Worm (Caenorhabditis elegans): ENCODE measurements around the gene T09F3.4.

T09F3.4 gene

DNA sequence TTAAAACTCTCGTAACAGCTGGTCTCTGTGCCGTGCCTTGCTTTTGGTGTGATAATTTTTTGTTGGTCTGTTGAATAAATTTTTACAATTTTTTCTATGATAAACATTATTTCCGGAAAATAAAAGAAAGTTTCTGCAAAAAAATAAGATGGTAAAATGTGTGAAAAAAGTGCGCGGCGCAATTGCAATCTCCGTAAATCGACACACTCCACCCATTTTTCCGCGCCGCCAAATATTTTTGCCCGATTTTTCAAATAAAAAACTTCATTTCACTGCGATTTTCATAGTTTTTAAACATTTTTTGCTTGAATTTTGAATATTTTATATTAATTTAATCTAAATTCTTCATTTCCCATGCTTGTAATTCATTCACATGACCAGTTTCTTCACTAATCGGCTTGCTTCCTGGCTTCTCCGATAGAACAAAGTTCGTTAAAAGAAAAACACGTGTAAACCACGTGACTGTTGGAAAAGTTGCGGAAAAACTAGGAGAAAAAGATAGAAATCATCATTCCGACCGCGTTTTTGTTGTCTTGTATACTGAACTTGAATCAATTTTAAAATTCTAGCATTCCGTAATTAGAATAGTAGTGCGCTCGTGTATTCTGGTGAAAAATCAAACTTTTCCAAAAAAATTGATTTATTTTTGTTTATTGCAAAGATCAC, 7.3 kb upstream of the T09F3.4 start (continued):
- TF ChIP-seq tbx-7 (tag; optimal IDR thresholded peaks at IDR 0.05) = no peak
- TF ChIP-seq pha-2 (tag; optimal IDR thresholded peaks at IDR 0.05) = peak; percentile 61
- TF ChIP-seq ceh-24 (tag; optimal IDR thresholded peaks at IDR 0.05) = no peak
- TF ChIP-seq hlh-13 (GFP tag; optimal IDR thresholded peaks at IDR 0.05) = no peak
- TF ChIP-seq eyg-1 (tag; optimal IDR thresholded peaks at IDR 0.05) = peak; percentile 12
- no peak for TF ChIP-seq nhr-11 (tag; optimal IDR thresholded peaks at IDR 0.05)
- TF ChIP-seq K09A11.1 (tag; optimal IDR thresholded peaks at IDR 0.05; ENCODE audit: insufficient read depth) = peak; percentile 58
- TF ChIP-seq Y22D7AL.16 (tag; optimal IDR thresholded peaks at IDR 0.05) = peak; percentile 50
- peak; percentile 10 for TF ChIP-seq pros-1 (tag; optimal IDR thresholded peaks at IDR 0.05)
- TF ChIP-seq ceh-9 (tag; optimal IDR thresholded peaks at IDR 0.05) = no peak
- TF ChIP-seq nhr-232 (tag; optimal IDR thresholded peaks at IDR 0.05) = peak; percentile 54
- TF ChIP-seq ceh-19 (GFP tag; optimal IDR thresholded peaks at IDR 0.05) = peak; percentile 55
- TF ChIP-seq rnt-1 (tag; optimal IDR thresholded peaks at IDR 0.05) = no peak
- TF ChIP-seq mec-3 (tag; optimal IDR thresholded peaks at IDR 0.05; ENCODE audit: borderline replicate concordance) = no peak
- TF ChIP-seq madf-2 (tag; optimal IDR thresholded peaks at IDR 0.05) = peak; percentile 34
- TF ChIP-seq K02D7.2 (tag; optimal IDR thresholded peaks at IDR 0.05) = peak; percentile 1
- TF ChIP-seq zip-5 (tag; optimal IDR thresholded peaks at IDR 0.05) = peak; percentile 40

DNA sequence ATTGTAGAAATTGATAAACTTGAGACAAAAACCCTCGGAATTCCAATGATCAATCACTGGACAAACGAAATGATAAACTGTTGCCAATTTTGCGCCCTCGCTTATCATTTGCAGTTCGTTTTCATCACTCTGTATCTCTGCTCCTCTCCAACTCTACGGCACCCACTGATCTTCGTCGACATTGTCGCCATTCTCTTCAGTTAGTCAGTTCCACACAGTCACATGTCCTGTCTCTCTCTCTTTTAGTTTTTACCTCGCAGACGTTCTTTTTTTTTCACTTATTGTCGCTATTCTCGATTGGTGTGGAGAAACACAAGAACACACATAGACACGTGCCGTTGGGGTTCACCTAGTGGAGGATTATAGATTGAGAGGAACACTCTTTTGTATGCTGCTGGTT, 6.5 kb upstream of the T09F3.4 start:
- TF ChIP-seq hlh-13 (GFP tag; optimal IDR thresholded peaks at IDR 0.05) (no peak), pag-3 (tag; optimal IDR thresholded peaks at IDR 0.05; ENCODE audit: borderline replicate concordance) (no peak), elt-2 (tag; optimal IDR thresholded peaks at IDR 0.05) (peak; percentile 37), sox-2 (GFP tag; IDR thresholded peaks at IDR 0.05) (no peak), C38D4.7 (GFP tag; optimal IDR thresholded peaks at IDR 0.05) (no peak), hlh-30 (tag; optimal IDR thresholded peaks at IDR 0.05; ENCODE audit: insufficient read depth) (peak; percentile 52)

DNA sequence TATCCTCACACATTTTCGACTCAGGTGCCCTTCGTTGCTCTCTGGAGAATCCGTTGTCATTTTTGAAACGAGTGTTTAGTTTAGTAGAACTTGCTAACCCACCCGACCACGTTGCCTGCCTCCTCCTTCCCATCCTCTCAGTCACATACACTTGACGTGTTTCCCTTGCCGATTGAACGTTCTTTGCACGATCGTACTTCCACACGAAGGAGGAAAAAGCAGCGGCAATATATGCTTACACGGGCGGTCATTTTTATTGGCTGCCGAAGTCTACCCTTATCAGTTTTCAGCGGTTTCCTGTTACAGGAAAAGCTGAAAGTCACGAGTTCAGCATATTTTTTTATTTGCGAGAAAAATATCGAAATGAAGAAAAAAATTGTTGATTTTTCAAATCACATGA, 5.7 kb upstream of the T09F3.4 start:
- TF ChIP-seq tbx-2 (tag; optimal IDR thresholded peaks at IDR 0.05) (peak; percentile 9), ceh-9 (tag; optimal IDR thresholded peaks at IDR 0.05) (no peak)

DNA sequence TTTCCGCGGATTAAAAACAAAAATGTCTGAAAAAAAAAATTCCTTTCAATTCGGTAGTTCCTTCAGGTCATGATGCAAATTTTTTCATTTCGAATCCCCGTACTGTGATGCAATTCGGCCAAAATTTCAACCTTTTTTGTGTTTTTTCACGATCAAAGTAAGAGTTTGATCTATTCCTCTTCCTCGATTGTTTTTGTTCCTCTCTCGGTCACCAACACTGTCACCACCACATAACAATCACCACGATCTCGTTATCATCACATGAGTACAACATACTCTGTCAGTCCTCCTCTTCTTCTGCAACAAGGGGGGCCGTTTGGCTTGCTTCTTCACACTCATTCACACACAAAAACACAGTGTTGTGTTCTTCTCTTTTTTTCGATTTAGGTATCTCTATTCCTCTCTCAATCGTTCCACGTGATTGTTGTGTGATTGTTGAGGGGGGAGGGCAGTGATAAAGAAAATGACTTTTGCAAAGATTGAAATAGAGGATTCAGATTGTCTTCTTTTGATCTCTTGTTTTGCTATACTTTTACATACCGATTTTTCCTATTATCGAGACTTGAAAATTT, 5.2 kb upstream of the T09F3.4 start:
- TF ChIP-seq elt-2 (tag; optimal IDR thresholded peaks at IDR 0.05) (peak; percentile 1), ceh-31 (tag; optimal IDR thresholded peaks at IDR 0.05) (no peak), nhr-232 (tag; optimal IDR thresholded peaks at IDR 0.05) (no peak), pros-1 (tag; optimal IDR thresholded peaks at IDR 0.05) (no peak)

DNA sequence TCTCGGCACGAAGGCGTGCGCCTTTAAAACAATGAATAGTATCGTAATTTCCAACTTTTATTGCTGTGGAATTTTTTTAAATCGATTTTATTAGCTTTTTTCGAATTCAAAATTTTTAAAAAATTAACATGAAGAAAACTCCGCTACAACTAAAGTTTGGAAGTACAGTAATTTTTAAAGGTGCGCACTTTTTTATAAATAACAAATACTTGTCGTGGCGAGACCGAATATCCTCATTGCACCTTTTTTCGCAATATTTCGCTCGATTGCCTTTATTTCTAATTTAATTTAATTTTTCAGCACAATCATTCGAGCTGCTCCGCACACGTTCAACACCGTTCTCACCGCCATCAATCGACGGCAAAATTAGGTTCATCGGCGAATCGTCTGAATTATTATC, 4.7 kb upstream of the T09F3.4 start, which contains the start of the genes T09F3.2 and T09F3.7:
Gene T09F3.2 (plus strand): TSS at position 301 of the 400 bp plus-strand sequence.
Gene T09F3.7 (plus strand): TSS at position 315 of the 400 bp plus-strand sequence.
- TF ChIP-seq ttx-3 (tag; optimal IDR thresholded peaks at IDR 0.05) = no peak
- no peak for TF ChIP-seq pha-2 (tag; optimal IDR thresholded peaks at IDR 0.05)
- TF ChIP-seq gmeb-2 (tag; optimal IDR thresholded peaks at IDR 0.05) = no peak
- no peak for TF ChIP-seq K09A11.1 (tag; optimal IDR thresholded peaks at IDR 0.05; ENCODE audit: insufficient read depth)
- TF ChIP-seq ceh-45 (GFP tag; IDR thresholded peaks at IDR 0.05) = no peak
- no peak for TF ChIP-seq nhr-232 (tag; optimal IDR thresholded peaks at IDR 0.05)
- TF ChIP-seq pqm-1 (tag; optimal IDR thresholded peaks at IDR 0.05) = no peak
- TF ChIP-seq F13H6.1 (tag; optimal IDR thresholded peaks at IDR 0.05) = no peak

Data from whole organism, late embryonic.